Fruit fly (Drosophila melanogaster) whole organism, larva: ENCODE measurements around the gene Vha13.

Experiments used
- noc ChIP-seq: fragments of 200-800 bp; sonication (Bioruptor generic); optimal IDR thresholded peaks from 3 replicates; lab custom pipeline; 2019; ENCODE audit warnings: missing biosample characterization, mild to moderate bottlenecking, missing genetic modification characterization, moderate library complexity

Vha13 gene

DNA sequence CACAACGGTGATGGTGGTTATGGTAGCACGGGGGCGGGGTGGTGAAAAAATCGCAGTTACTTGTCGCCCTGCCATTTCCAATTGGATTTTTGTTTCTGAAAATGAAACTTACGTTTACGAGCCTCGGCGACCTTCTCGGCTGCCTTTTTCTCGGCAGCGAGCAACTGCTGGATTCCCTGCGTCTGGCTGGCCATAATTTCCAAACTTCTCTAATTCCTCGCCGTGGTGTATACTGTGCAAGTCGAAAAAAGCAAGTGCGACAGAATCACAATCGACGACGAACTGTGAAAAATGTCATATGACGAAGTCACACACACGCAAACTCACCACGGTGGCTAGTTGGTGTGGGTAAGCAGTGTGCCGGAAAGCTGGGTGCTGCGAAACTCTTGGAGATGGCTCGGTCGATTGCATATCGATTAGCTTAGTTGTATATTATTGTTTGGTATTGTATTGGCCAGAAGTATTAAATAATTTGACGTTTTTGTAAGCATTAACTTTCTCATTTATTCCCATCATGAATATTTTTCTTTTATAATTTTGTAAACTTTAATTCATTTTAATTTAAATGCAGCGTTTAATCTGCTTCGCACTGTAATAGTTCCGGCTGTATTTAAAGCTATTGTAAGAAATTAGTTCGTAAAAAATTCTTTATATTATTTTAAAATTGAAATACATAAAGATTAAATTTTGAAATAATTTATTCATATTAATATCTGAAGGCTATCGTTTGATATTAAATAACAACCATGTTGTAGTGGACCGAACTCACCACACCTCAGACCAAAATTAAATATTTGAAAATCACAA, at the start of gene Vha13:
Gene Vha13 (minus strand): TSS at position 293 of the 807 bp plus-strand sequence.
- peak; percentile 70 for TF ChIP-seq noc (tag; lab: Kevin White, UChicago)

DNA sequence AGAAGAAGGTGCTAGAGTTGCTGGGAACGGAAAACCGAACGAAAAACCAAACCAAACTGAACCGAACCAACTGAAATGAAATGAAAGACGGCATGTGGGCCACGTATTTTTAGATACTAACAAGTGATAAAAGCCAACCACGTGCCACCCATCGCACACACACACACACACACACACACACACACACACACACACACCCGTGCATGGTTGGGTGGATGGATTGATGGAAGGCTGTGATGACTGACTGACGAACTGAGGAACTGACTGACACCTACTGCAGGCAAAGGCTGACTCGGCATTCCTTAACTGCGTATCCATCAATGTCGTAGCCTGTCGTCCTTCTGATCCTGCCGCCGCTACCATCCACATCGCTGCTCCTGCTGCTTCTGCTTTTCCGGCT, 38.2 kb upstream of the Vha13 start:
- TF ChIP-seq noc (tag; lab: Kevin White, UChicago) = no peak

DNA sequence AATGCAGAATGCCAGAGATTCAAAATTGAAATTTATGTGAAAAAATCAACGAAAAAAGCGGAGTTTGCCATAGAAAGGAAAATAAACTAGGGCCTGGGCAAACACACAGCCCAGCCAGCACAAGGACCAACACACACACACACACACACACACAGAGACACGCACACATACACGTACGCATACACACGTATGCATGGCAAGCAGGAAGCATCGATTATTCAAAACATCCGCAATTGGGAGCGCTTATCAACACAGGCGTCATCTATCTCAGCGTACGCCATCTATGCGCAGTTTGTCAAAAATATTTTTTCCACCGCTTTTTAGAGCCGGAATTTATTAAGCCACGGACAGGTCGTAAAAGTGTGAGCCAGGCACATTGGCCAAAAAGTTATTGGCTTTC, 35.6 kb upstream of the Vha13 start:
- no peak for TF ChIP-seq noc (tag; lab: Kevin White, UChicago)

- TF ChIP-seq noc (tag; lab: Kevin White, UChicago) = no peak
Observed at dm6 chr3R:19672905-19673304, 28.7 kb upstream of the Vha13 start.

- TF ChIP-seq noc (tag; lab: Kevin White, UChicago) = no peak
Observed at dm6 chr3R:19672136-19672535, 27.9 kb upstream of the Vha13 start.

dm6 chr3R:19671223-19671991, 27.2 kb upstream of the Vha13 start, which contains the start of gene Naam:
TSS of gene Naam (plus strand) at chr3R:19671450.
- TF ChIP-seq noc (tag; lab: Kevin White, UChicago) = peak; percentile 81

DNA sequence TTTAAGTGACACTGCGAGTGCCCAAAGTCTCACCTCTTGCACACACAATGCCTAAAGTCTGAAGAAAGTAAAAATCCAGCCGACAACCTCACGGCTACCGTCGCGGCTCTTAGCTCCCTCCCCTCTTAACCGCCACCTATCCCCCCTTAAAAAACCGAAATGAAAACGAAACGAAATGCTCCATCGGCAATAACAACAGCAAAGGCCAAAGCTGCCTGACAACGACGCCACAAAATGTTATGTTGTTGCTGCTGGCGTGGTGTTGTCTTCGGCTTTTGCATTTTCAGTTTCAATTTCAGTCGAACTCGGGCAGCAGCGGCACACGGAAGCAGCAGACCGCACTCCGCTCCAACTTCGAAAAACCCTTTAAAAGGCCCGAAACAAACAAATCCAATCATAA, 20.5 kb upstream of the Vha13 start, which contains the start of gene CG7432:
Gene CG7432 (plus strand): TSS at position 295 of the 400 bp plus-strand sequence.
- no peak for TF ChIP-seq noc (tag; lab: Kevin White, UChicago)

- TF ChIP-seq noc (tag; lab: Kevin White, UChicago) = no peak
Observed at dm6 chr3R:19659448-19659847, 15.3 kb upstream of the Vha13 start, which contains the start of gene ort. TSS of gene ort (plus strand) at chr3R:19659748.

- no peak for TF ChIP-seq noc (tag; lab: Kevin White, UChicago)
Observed at dm6 chr3R:19657766-19658165, 13.6 kb upstream of the Vha13 start, which contains the start of gene CG6184. TSS of gene CG6184 (minus strand) at chr3R:19657866.

dm6 chr3R:19657235-19657634, 13.0 kb upstream of the Vha13 start:
- TF ChIP-seq noc (tag; lab: Kevin White, UChicago) = no peak

DNA sequence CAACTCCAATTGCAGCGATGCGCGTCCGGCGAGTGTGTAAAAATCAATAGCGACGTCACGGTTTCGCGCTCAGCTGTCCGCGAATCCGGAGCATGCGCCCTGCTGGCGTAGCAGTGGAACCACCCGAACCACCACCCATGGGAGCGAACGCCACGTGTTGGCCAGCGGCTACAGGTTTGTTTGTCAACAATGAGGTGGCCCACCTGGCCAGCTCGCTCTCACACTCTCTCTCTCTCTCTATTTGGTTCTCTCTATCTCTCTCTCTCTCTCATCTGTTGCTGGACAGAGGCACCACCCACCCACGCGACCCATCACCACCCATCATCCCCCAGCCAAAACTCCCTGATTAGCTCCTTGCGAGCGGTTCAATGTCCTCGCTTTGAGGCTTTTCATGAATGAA, 12.3 kb upstream of the Vha13 start:
- no peak for TF ChIP-seq noc (tag; lab: Kevin White, UChicago)

dm6 chr3R:19650718-19651117, 6.5 kb upstream of the Vha13 start, which contains the start of gene CG31219:
TSS of gene CG31219 (plus strand) at chr3R:19651018.
- no peak for TF ChIP-seq noc (tag; lab: Kevin White, UChicago)

dm6 chr3R:19648289-19648916, 4.2 kb upstream of the Vha13 start, which contains the start of the genes CG6195 and CG31220:
TSS of gene CG6195 (minus strand) at chr3R:19648410.
TSS of gene CG31220 (plus strand) at chr3R:19648487.
- no peak for TF ChIP-seq noc (tag; lab: Kevin White, UChicago)

DNA sequence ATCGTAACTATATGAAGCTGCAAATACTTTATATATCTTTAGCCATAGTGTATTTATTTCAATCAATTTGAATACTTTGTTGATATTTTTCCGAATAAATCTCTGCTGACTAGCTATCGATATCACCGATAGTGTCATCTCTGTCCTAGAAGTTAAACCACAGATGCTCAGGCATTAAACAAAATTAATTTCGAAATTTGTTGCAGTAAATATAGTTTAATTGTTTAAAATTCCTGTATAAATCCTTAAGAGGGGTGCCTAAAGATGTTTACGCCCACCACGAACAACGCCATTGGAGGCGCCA, 667 bp upstream of the Vha13 start, which contains the start of gene Nup58:
Gene Nup58 (plus strand): TSS at position 126 of the 304 bp plus-strand sequence.
- TF ChIP-seq noc (tag; lab: Kevin White, UChicago) = no peak

DNA sequence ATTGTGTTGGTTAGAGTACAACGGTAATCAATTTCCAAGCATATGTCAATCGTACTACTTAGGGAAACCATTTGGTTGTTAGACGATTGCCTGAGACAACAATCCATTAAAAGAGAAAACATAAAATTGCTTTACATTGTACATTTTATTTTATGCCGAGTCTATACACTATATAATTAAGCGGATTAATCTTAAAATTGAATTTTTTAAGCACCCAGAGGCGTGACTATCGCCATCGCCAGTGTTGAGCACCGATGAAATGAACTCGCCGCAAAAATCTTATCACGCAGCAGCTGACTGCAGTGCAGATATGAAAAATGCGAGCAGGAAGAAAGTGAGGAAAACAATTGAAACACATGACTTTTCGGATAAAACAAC, 1.3 kb downstream of the Vha13 start:
- TF ChIP-seq noc (tag; lab: Kevin White, UChicago) = no peak
